Worm (Caenorhabditis elegans) whole organism, young adult: Measurements from ENCODE around the gene F53B1.9.

ENCODE experiments used
- dpff-1 ChIP-seq: sonication (generic microtip); optimal IDR thresholded peaks from 2 replicates; lab custom pipeline; 2017; ENCODE audit warnings: mild to moderate bottlenecking, missing genetic modification characterization, missing compliant biosample characterization
- hmg-1.2 ChIP-seq: fragments of 200-800 bp; sonication (Bioruptor generic); IDR thresholded peaks from 2 replicates; pipeline ENCODE4 v1.3.6; 2022; ENCODE audit warnings: missing genetic modification reagents, missing genetic modification characterization, missing compliant biosample characterization
- lin-35 ChIP-seq, 3 experiments: fragments of 150-350 bp in 2 of 3; sonication (generic microtip) in 1 of 3; optimal IDR thresholded peaks; 2 replicates each; lab custom pipeline; 2014 to 2018; ENCODE audit warnings: missing biosample characterization in 3 of 3, missing genetic modification characterization in 3 of 3, missing genetic modification reagents in 3 of 3
- madf-3 ChIP-seq: fragments of 200-800 bp; sonication (Bioruptor generic); IDR thresholded peaks from 2 replicates; pipeline ENCODE4 v1.3.6; 2022; ENCODE audit warnings: missing genetic modification reagents, missing genetic modification characterization, missing compliant biosample characterization
- madf-6 ChIP-seq: fragments of 200-800 bp; sonication (Bioruptor generic); IDR thresholded peaks from 2 replicates; pipeline ENCODE4 v1.3.6; 2022; ENCODE audit warnings: missing genetic modification reagents, missing genetic modification characterization, missing compliant biosample characterization
- mxl-1 ChIP-seq: sonication (generic microtip); optimal IDR thresholded peaks from 2 replicates; lab custom pipeline; 2016; ENCODE audit warnings: missing genetic modification characterization, missing compliant biosample characterization
- nfya-1 ChIP-seq: sonication (generic microtip); optimal IDR thresholded peaks from 2 replicates; lab custom pipeline; 2017; ENCODE audit warnings: antibody characterized with exemption, missing compliant biosample characterization, missing genetic modification characterization, borderline replicate concordance; ENCODE audit not compliant: insufficient read depth
- unc-62 ChIP-seq: fragments of 150-350 bp; optimal IDR thresholded peaks from 2 replicates; lab custom pipeline; 2014; ENCODE audit warnings: missing biosample characterization, missing genetic modification reagents, missing genetic modification characterization
- ztf-6 ChIP-seq: fragments of 200-800 bp; sonication (Bioruptor generic); IDR thresholded peaks from 2 replicates; pipeline ENCODE4 v1.3.6; 2022; ENCODE audit warnings: missing genetic modification reagents, missing genetic modification characterization, missing compliant biosample characterization

DNA sequence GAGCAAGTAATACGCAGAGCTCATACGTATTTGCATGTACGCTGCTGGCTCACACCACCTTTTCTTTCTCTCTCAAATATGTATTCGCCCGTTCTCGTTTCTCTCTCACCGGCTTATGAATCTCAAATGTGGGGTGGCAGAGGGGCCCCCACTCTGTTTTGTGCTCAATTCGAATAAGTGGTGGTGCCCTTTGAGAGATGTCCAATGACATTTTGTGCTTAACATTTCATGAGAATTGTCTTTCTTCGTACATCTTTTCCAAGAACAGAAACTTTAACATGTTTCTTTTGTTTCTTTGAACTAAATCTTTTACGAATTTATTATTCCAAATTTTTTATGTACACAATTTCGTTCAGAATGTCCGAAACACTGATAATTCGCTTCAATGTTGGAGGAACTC, 47.6 kb downstream of the F53B1.9 start, which contains the start of gene F49H12.3:
- TF ChIP-seq nfya-1 (tag; lab: Kevin White, UChicago) (no peak), madf-3 (GFP tag; lab: Robert Waterston, UW) (no peak), unc-62 (GFP tag; lab: Kevin White, UChicago) (no peak), dpff-1 (no peak), ztf-6 (GFP tag; lab: Robert Waterston, UW) (no peak), mxl-1 (tag; lab: Kevin White, UChicago) (no peak), madf-6 (GFP tag; lab: Robert Waterston, UW) (no peak), lin-35 (GFP tag; optimal IDR thresholded peaks at IDR 0.05; lab: Kevin White, UChicago) (no peak), hmg-1.2 (no peak)
